Worm (Caenorhabditis elegans) whole organism, L1 larva: ENCODE results near the gene F47B10.3.

ENCODE experiments used
- blmp-1 ChIP-seq: fragments of 150-350 bp; optimal IDR thresholded peaks from 2 replicates; lab custom pipeline; 2014; ENCODE audit warnings: missing biosample characterization, missing genetic modification characterization
- ceh-88 ChIP-seq: fragments of 200-800 bp; sonication (Bioruptor generic); IDR thresholded peaks from 2 replicates; pipeline ENCODE4 v1.3.6; 2022; ENCODE audit warnings: missing genetic modification characterization, missing compliant biosample characterization
- ces-1 ChIP-seq: fragments of 150-350 bp; optimal IDR thresholded peaks from 2 replicates; lab custom pipeline; 2014; ENCODE audit warnings: missing biosample characterization, missing genetic modification reagents, missing genetic modification characterization
- dpl-1 ChIP-seq, 3 experiments: fragments of 150-350 bp in 2 of 3; sonication (generic microtip) in 1 of 3; optimal IDR thresholded peaks; 2 replicates each; lab custom pipeline; 2014 to 2017; ENCODE audit warnings: missing biosample characterization in 3 of 3, missing genetic modification characterization in 3 of 3, missing genetic modification reagents in 3 of 3
- efl-1 ChIP-seq, 4 experiments: fragments of 150-350 bp; optimal IDR thresholded peaks in 3 of 4; peaks in 1 of 4; 1 replicate in 1 of 4; 2 replicates in 3 of 4; lab custom pipeline; 2014; ENCODE audit warnings: missing biosample characterization in 2 of 4, missing genetic modification characterization in 2 of 4, missing genetic modification reagents in 2 of 4
- egl-27 ChIP-seq, 2 experiments: fragments of 150-350 bp in 1 of 2; sonication (generic microtip); optimal IDR thresholded peaks; 3 replicates each; lab custom pipeline; 2017 to 2018; ENCODE audit warnings: missing biosample characterization in 2 of 2, missing genetic modification characterization in 2 of 2, missing genetic modification reagents in 2 of 2
- elt-2 ChIP-seq: sonication (generic microtip); optimal IDR thresholded peaks from 2 replicates; lab custom pipeline; 2016; ENCODE audit warnings: missing genetic modification characterization, mild to moderate bottlenecking, inconsistent platforms, missing compliant biosample characterization, missing genetic modification reagents
- elt-3 ChIP-seq, 6 experiments: fragments of 150-350 bp in 1 of 6; sonication (generic microtip); optimal IDR thresholded peaks; 2 replicates each; lab custom pipeline; 2017 to 2018; ENCODE audit warnings: missing biosample characterization in 6 of 6, missing genetic modification characterization in 6 of 6, inconsistent platforms in 1 of 6
- hlh-4 ChIP-seq: sonication (generic microtip); optimal IDR thresholded peaks from 2 replicates; lab custom pipeline; 2016; ENCODE audit warnings: mild to moderate bottlenecking, missing genetic modification characterization, missing compliant biosample characterization
- irx-1 ChIP-seq: sonication (generic microtip); optimal IDR thresholded peaks from 2 replicates; lab custom pipeline; 2016; ENCODE audit warnings: missing genetic modification characterization, missing compliant biosample characterization
- lin-14 ChIP-seq: fragments of 200-800 bp; sonication (Bioruptor generic); optimal IDR thresholded peaks from 2 replicates; lab custom pipeline; 2018; ENCODE audit warnings: mild to moderate bottlenecking, missing genetic modification characterization, moderate library complexity, missing compliant biosample characterization
- lin-35 ChIP-seq, 2 experiments: fragments of 150-350 bp; optimal IDR thresholded peaks; 2 replicates each; lab custom pipeline; 2014; ENCODE audit warnings: missing biosample characterization in 2 of 2, missing genetic modification characterization in 2 of 2, missing genetic modification reagents in 2 of 2
- lin-39 ChIP-seq: fragments of 150-350 bp; optimal IDR thresholded peaks from 2 replicates; lab custom pipeline; 2014; ENCODE audit warnings: missing biosample characterization, missing genetic modification reagents, missing genetic modification characterization
- lsy-2 ChIP-seq, 2 experiments: fragments of 150-350 bp; optimal IDR thresholded peaks; 2 replicates each; lab custom pipeline; 2014; ENCODE audit warnings: missing biosample characterization in 2 of 2, missing genetic modification characterization in 2 of 2
- mdl-1 ChIP-seq, 2 experiments: fragments of 150-350 bp; optimal IDR thresholded peaks; 2 replicates each; lab custom pipeline; 2014 to 2017; ENCODE audit warnings: missing biosample characterization in 2 of 2, missing genetic modification characterization in 2 of 2, inconsistent platforms in 1 of 2
- nhr-19 ChIP-seq: fragments of 200-800 bp; sonication (Bioruptor generic); conservative IDR thresholded peaks from 2 replicates; pipeline ENCODE4 v1.3.6; 2022; ENCODE audit warnings: missing genetic modification characterization, missing compliant biosample characterization
- nhr-20 ChIP-seq: sonication (generic microtip); optimal IDR thresholded peaks from 2 replicates; lab custom pipeline; 2016; ENCODE audit warnings: mild to moderate bottlenecking, missing genetic modification characterization, missing compliant biosample characterization
- nhr-28 ChIP-seq: fragments of 150-350 bp; optimal IDR thresholded peaks from 2 replicates; lab custom pipeline; 2014; ENCODE audit warnings: missing biosample characterization, missing genetic modification characterization
- nhr-47 ChIP-seq: sonication (generic microtip); optimal IDR thresholded peaks from 2 replicates; lab custom pipeline; 2016; ENCODE audit warnings: mild to moderate bottlenecking, missing genetic modification characterization, moderate library complexity, missing compliant biosample characterization
- nhr-71 ChIP-seq: sonication (generic microtip); optimal IDR thresholded peaks from 2 replicates; lab custom pipeline; 2016; ENCODE audit warnings: mild to moderate bottlenecking, missing genetic modification characterization, moderate library complexity, missing compliant biosample characterization
- nhr-76 ChIP-seq: sonication (generic microtip); optimal IDR thresholded peaks from 2 replicates; lab custom pipeline; 2017; ENCODE audit warnings: missing biosample characterization, missing genetic modification characterization
- nhr-85 ChIP-seq: sonication (generic microtip); peaks from one replicate; lab custom pipeline; 2016; ENCODE audit warnings: missing genetic modification characterization, inconsistent platforms, missing compliant biosample characterization
- rnt-1 ChIP-seq: sonication (generic microtip); optimal IDR thresholded peaks from 2 replicates; lab custom pipeline; 2016; ENCODE audit warnings: mild to moderate bottlenecking, missing genetic modification characterization, moderate library complexity, missing compliant biosample characterization
- snu-23 ChIP-seq: sonication (generic microtip); optimal IDR thresholded peaks from 2 replicates; lab custom pipeline; 2016; ENCODE audit warnings: missing genetic modification characterization, missing compliant biosample characterization
- sup-37 ChIP-seq: fragments of 200-800 bp; sonication (Bioruptor generic); optimal IDR thresholded peaks from 2 replicates; lab custom pipeline; 2018; ENCODE audit warnings: mild to moderate bottlenecking, missing genetic modification characterization, missing compliant biosample characterization
- tbx-2 ChIP-seq: sonication (generic microtip); optimal IDR thresholded peaks from 2 replicates; lab custom pipeline; 2016; ENCODE audit warnings: missing genetic modification characterization, missing compliant biosample characterization
- unc-130 ChIP-seq: fragments of 150-350 bp; optimal IDR thresholded peaks from 2 replicates; lab custom pipeline; 2017; ENCODE audit warnings: missing biosample characterization, missing genetic modification characterization, inconsistent platforms
- zag-1 ChIP-seq: fragments of 150-350 bp; optimal IDR thresholded peaks from 2 replicates; lab custom pipeline; 2014; ENCODE audit warnings: missing biosample characterization, missing genetic modification characterization
- ztf-11 ChIP-seq, 2 experiments: sonication (generic microtip); optimal IDR thresholded peaks; 2 replicates each; lab custom pipeline; 2016 to 2017; ENCODE audit warnings: missing genetic modification characterization in 2 of 2, missing biosample characterization in 1 of 2, missing compliant biosample characterization in 1 of 2

The F47B10.3 gene

ce11 chrX:10909661-10910060 is 17.7 kb downstream of the F47B10.3 start:
- TF ChIP-seq sup-37 (GFP tag; lab: Kevin White, UChicago) (no peak), zag-1 (tag; lab: Kevin White, UChicago) (no peak), unc-130 (tag; lab: Kevin White, UChicago) (no peak), nhr-71 (tag; lab: Kevin White, UChicago) (peak; percentile 60), lin-39 (peak; percentile 36), nhr-47 (tag; lab: Kevin White, UChicago) (no peak), lsy-2 (tag; optimal IDR thresholded peaks at IDR 0.05; lab: Kevin White, UChicago) (peak in 1 of 2 experiments; percentile 33), snu-23 (GFP tag; lab: Kevin White, UChicago) (peak; percentile 12), lin-14 (peak; percentile 69), nhr-19 (GFP tag; lab: Robert Waterston, UW) (peak; percentile 34; the same call in 1 of the 2 replicates), rnt-1 (peak; percentile 70)

- TF ChIP-seq lin-35 (GFP tag; optimal IDR thresholded peaks at IDR 0.05; lab: Kevin White, UChicago) (no peak), irx-1 (tag; lab: Kevin White, UChicago) (no peak), rnt-1 (peak; percentile 34), zag-1 (tag; lab: Kevin White, UChicago) (no peak), nhr-28 (tag; lab: Kevin White, UChicago) (no peak), ces-1 (GFP tag; lab: Kevin White, UChicago) (no peak)
Observed at ce11 chrX:10910716-10911115, 18.7 kb downstream of the F47B10.3 start, which contains the start of gene F47B10.8. TSS of gene F47B10.8 (minus strand) at chrX:10910816.

DNA sequence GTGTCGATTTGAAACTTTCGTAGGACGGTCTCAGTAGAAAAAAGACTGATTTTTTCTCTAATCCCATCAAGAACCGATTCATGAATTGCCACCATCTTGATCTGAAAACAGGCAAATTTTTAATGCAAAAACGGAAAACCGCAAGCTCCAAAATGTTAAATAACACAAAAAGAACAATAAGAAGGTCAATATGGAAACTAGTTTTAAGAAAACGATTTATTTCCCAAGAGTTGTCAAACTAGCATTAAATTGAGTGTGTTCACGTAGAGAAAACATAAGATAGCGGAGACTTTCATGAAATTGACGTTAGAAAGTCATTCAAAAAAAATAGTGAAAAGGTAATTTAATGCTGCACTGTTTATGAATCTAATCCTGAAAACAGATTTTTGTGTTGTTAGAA is 22.0 kb downstream of the F47B10.3 start, which contains the start of gene F47B10.9:
Gene F47B10.9 (minus strand): TSS at position 101 of the 400 bp plus-strand sequence.
- no peak for TF ChIP-seq dpl-1 (GFP tag; optimal IDR thresholded peaks at IDR 0.05; lab: Kevin White, UChicago)
- no peak for TF ChIP-seq nhr-76 (tag; lab: Kevin White, UChicago)
- TF ChIP-seq ceh-88 (GFP tag; lab: Robert Waterston, UW), result no peak
- no peak for TF ChIP-seq nhr-85 (tag; lab: Kevin White, UChicago)
- TF ChIP-seq elt-2 (tag; lab: Kevin White, UChicago), result no peak

- TF ChIP-seq snu-23 (GFP tag; lab: Kevin White, UChicago), result no peak
- TF ChIP-seq irx-1 (tag; lab: Kevin White, UChicago), result no peak
- peak; percentile 53 for TF ChIP-seq nhr-20
- peak; percentile 26 for TF ChIP-seq lin-14
- no peak for TF ChIP-seq mdl-1 (tag; optimal IDR thresholded peaks at IDR 0.05; lab: Kevin White, UChicago)
- TF ChIP-seq lin-35 (GFP tag; optimal IDR thresholded peaks at IDR 0.05; lab: Kevin White, UChicago), result peak in 1 of 2 experiments; percentile 17
- TF ChIP-seq tbx-2, result no peak
- TF ChIP-seq elt-2 (tag; lab: Kevin White, UChicago), result peak; percentile 66
- no peak for TF ChIP-seq egl-27 (tag; optimal IDR thresholded peaks at IDR 0.05; lab: Kevin White, UChicago)
- TF ChIP-seq blmp-1 (tag; lab: Kevin White, UChicago), result peak; percentile 12
- TF ChIP-seq nhr-85 (tag; lab: Kevin White, UChicago), result peak; percentile 83
- TF ChIP-seq elt-3 (tag; optimal IDR thresholded peaks at IDR 0.05; lab: Kevin White, UChicago), result peak in 1 of 6 experiments; percentile 11
- TF ChIP-seq nhr-71 (tag; lab: Kevin White, UChicago), result peak; percentile 8
- TF ChIP-seq, all 84 proteins: peak for 8
Observed at ce11 chrX:10914421-10915277, 22.7 kb downstream of the F47B10.3 start.

- TF ChIP-seq hlh-4 (tag; lab: Kevin White, UChicago) (no peak), elt-2 (tag; lab: Kevin White, UChicago) (peak; percentile 43), nhr-28 (tag; lab: Kevin White, UChicago) (no peak)
Observed at ce11 chrX:10916194-10916593, 24.2 kb downstream of the F47B10.3 start.

ce11 chrX:10919613-10920012 is 27.6 kb downstream of the F47B10.3 start, which contains the start of gene nstp-9:
TSS of gene nstp-9 (minus strand) at chrX:10919713.
- TF ChIP-seq hlh-4 (tag; lab: Kevin White, UChicago) (peak; percentile 81), ztf-11 (tag; optimal IDR thresholded peaks at IDR 0.05; lab: Kevin White, UChicago) (no peak), efl-1 (optimal IDR thresholded peaks at IDR 0.05; lab: Kevin White, UChicago) (no peak), efl-1 (GFP tag; optimal IDR thresholded peaks at IDR 0.05 in 1 of 2; lab: Kevin White, UChicago) (peak in 1 of 2 experiments; percentile 12)
